Worm (Caenorhabditis elegans): ENCODE data around the gene F31E8.4.

DNA sequence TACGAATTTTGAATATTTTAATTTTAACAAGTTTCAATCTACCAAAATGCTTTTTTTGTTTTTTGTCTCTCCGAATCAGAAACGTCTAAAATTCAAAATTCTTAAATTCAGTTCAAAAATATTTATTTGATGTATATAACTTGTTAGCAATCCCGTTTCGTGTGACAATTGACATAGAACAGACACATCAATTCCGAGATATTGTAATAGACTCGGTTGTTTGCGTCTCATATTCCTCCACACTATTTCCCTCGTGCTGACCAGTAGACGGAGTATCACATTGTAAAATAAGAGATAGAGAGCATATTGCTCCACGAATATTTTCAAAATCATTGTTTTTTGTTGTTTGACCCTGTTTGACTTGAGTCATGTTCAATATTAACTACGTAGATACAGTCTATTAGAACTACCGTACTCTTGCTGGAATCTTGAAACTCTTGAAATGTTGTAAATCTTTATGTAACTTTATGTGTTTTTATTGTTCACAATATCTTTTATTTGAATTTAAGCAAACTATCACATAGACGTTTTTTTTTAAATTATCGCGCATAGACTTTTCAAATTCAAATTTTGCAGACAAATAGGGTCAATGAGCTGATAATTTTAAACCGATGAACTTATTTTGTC is 11.2 kb downstream of the F31E8.4 start, which contains the start of gene T13C2.3:
- no peak for TF ChIP-seq hlh-11 (tag; optimal IDR thresholded peaks at IDR 0.05)
- TF ChIP-seq ctbp-1 (GFP tag; IDR thresholded peaks at IDR 0.05), result no peak
- TF ChIP-seq fkh-10 (GFP tag; optimal IDR thresholded peaks at IDR 0.05), result no peak
- no peak for TF ChIP-seq nhr-41 (GFP tag; IDR thresholded peaks at IDR 0.05)
- TF ChIP-seq nhr-28 (tag; optimal IDR thresholded peaks at IDR 0.05), result no peak
- TF ChIP-seq daf-19 (GFP tag; conservative IDR thresholded peaks at IDR 0.05), result no peak
- no peak for TF ChIP-seq T26A8.4 (GFP tag; IDR thresholded peaks at IDR 0.05)
- no peak for TF ChIP-seq mep-1 (tag; optimal IDR thresholded peaks at IDR 0.05)
- no peak for TF ChIP-seq madf-5 (GFP tag; IDR thresholded peaks at IDR 0.05)
- TF ChIP-seq ztf-11 (tag; optimal IDR thresholded peaks at IDR 0.05), result no peak
- no peak for TF ChIP-seq ama-1 (optimal IDR thresholded peaks at IDR 0.05)
- TF ChIP-seq rbr-2 (tag; optimal IDR thresholded peaks at IDR 0.05), result no peak
- TF ChIP-seq mes-2 (tag; optimal IDR thresholded peaks at IDR 0.05; ENCODE audit: poor library complexity, severe bottlenecking), result no peak
- no peak for TF ChIP-seq nhr-102 (tag; optimal IDR thresholded peaks at IDR 0.05)

All from whole organism, L4 larva.